Fruit fly (Drosophila melanogaster): ENCODE data around the gene D2hgdh.
A peak's percentile ranks its signal among the peaks of the same experiment; 100 is the strongest.

DNA sequence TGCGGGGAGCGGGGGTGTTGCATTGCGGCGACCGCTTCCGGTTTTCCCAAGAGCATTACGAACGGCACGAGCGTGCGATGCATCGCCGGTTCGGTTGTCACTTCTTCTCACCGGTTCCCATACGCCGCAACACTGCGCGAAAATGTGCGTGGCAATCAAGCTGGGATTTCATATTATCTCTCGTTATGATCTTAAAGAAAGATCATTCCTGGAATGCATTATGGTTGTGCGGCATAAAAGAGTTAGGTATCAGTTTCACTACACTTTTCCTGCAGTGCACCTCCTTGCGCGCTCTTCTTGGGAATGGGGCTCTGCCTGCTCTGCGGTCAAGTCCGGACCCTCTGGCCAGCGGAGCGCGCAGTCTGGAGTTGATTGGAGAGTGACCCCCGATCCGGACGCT, 24.8 kb downstream of the D2hgdh start:
- TF ChIP-seq ken (GFP tag; IDR thresholded peaks at IDR 0.05) = peak; percentile 80
- TF ChIP-seq Usf (GFP tag; optimal IDR thresholded peaks at IDR 0.05) = no peak
- no peak for TF ChIP-seq h (optimal IDR thresholded peaks at IDR 0.05)
- peak; percentile 28 for TF ChIP-seq tin (GFP tag; optimal IDR thresholded peaks at IDR 0.05)
- TF ChIP-seq CG6254 (GFP tag; optimal IDR thresholded peaks at IDR 0.05) = peak; percentile 35
- TF ChIP-seq cad (GFP tag; optimal IDR thresholded peaks at IDR 0.05) = no peak
